Worm (Caenorhabditis elegans) whole organism, L2 larva: ENCODE measurements around the gene B0457.6.

Experiments used
- C34F6.9 ChIP-seq: fragments of 150-350 bp; optimal IDR thresholded peaks from 2 replicates; lab custom pipeline; 2014; ENCODE audit warnings: missing biosample characterization, missing genetic modification characterization
- F13H6.1 ChIP-seq: sonication (generic microtip); optimal IDR thresholded peaks from 2 replicates; lab custom pipeline; 2016; ENCODE audit warnings: missing genetic modification characterization, missing compliant biosample characterization
- Y55F3AM.14 ChIP-seq: fragments of 200-800 bp; sonication (Bioruptor generic); optimal IDR thresholded peaks from 2 replicates; lab custom pipeline; 2018; ENCODE audit warnings: mild to moderate bottlenecking, missing genetic modification characterization, missing compliant biosample characterization
- alr-1 ChIP-seq: fragments of 150-350 bp; optimal IDR thresholded peaks from 2 replicates; lab custom pipeline; 2014; ENCODE audit warnings: missing biosample characterization, missing genetic modification characterization
- aly-2 ChIP-seq: fragments of 150-350 bp; optimal IDR thresholded peaks from 2 replicates; lab custom pipeline; 2014; ENCODE audit warnings: missing biosample characterization, missing genetic modification characterization
- ama-1 ChIP-seq: fragments of 150-350 bp; optimal IDR thresholded peaks from 2 replicates; lab custom pipeline; 2018; ENCODE audit warnings: inconsistent platforms
- blmp-1 ChIP-seq: sonication (generic microtip); optimal IDR thresholded peaks from 2 replicates; lab custom pipeline; 2017; ENCODE audit warnings: missing genetic modification characterization, mild to moderate bottlenecking, missing compliant biosample characterization, antibody characterized with exemption, moderate library complexity; ENCODE audit not compliant: insufficient read depth
- ceh-16 ChIP-seq: fragments of 150-350 bp; optimal IDR thresholded peaks from 2 replicates; lab custom pipeline; 2014; ENCODE audit warnings: missing biosample characterization, missing genetic modification characterization
- ceh-82 ChIP-seq: fragments of 150-350 bp; optimal IDR thresholded peaks from 2 replicates; lab custom pipeline; 2014; ENCODE audit warnings: missing biosample characterization, missing genetic modification characterization
- crh-2 ChIP-seq: sonication (generic microtip); optimal IDR thresholded peaks from 2 replicates; lab custom pipeline; 2017; ENCODE audit warnings: missing biosample characterization, missing genetic modification characterization
- dmd-4 ChIP-seq: sonication (generic microtip); optimal IDR thresholded peaks from 2 replicates; lab custom pipeline; 2017; ENCODE audit warnings: missing biosample characterization, missing genetic modification characterization
- egl-27 ChIP-seq: sonication (generic microtip); optimal IDR thresholded peaks from 3 replicates; lab custom pipeline; 2017; ENCODE audit warnings: missing biosample characterization, missing genetic modification reagents, missing genetic modification characterization
- elt-1 ChIP-seq: fragments of 150-350 bp; optimal IDR thresholded peaks from 2 replicates; lab custom pipeline; 2014; ENCODE audit warnings: missing biosample characterization, missing genetic modification characterization
- elt-3 ChIP-seq: sonication (generic microtip); optimal IDR thresholded peaks from 2 replicates; lab custom pipeline; 2017; ENCODE audit warnings: missing biosample characterization, missing genetic modification characterization
- fos-1 ChIP-seq: fragments of 150-350 bp; optimal IDR thresholded peaks from 2 replicates; lab custom pipeline; 2014; ENCODE audit warnings: missing biosample characterization, missing genetic modification characterization
- gmeb-1 ChIP-seq: fragments of 150-350 bp; optimal IDR thresholded peaks from 2 replicates; lab custom pipeline; 2014; ENCODE audit warnings: missing biosample characterization, missing genetic modification characterization
- lin-11 ChIP-seq: fragments of 150-350 bp; sonication (generic microtip); optimal IDR thresholded peaks from 2 replicates; lab custom pipeline; 2014; ENCODE audit warnings: missing biosample characterization, missing genetic modification characterization, inconsistent platforms, mixed read lengths
- lin-13 ChIP-seq: fragments of 150-350 bp; optimal IDR thresholded peaks from 2 replicates; lab custom pipeline; 2014; ENCODE audit warnings: missing biosample characterization, missing genetic modification reagents, missing genetic modification characterization
- lsy-2 ChIP-seq, 2 experiments: fragments of 150-350 bp in 1 of 2; sonication (generic microtip) in 1 of 2; optimal IDR thresholded peaks; 2 replicates each; lab custom pipeline; 2014 to 2017; ENCODE audit warnings: missing biosample characterization in 2 of 2, missing genetic modification characterization in 2 of 2
- mbf-1 ChIP-seq: sonication (generic microtip); optimal IDR thresholded peaks from 2 replicates; lab custom pipeline; 2017; ENCODE audit warnings: missing biosample characterization, missing genetic modification characterization
- mdl-1 ChIP-seq, 2 experiments: fragments of 150-350 bp in 1 of 2; sonication (generic microtip) in 1 of 2; optimal IDR thresholded peaks; 2 replicates each; lab custom pipeline; 2017; ENCODE audit warnings: missing biosample characterization in 2 of 2, missing genetic modification characterization in 2 of 2
- nhr-10 ChIP-seq: sonication (generic microtip); optimal IDR thresholded peaks from 2 replicates; lab custom pipeline; 2017; ENCODE audit warnings: missing biosample characterization, missing genetic modification characterization
- nhr-11 ChIP-seq: fragments of 150-350 bp; optimal IDR thresholded peaks from 2 replicates; lab custom pipeline; 2014; ENCODE audit warnings: missing biosample characterization, missing genetic modification characterization
- nhr-12 ChIP-seq: fragments of 150-350 bp; optimal IDR thresholded peaks from 2 replicates; lab custom pipeline; 2014; ENCODE audit warnings: missing biosample characterization, missing genetic modification characterization
- nhr-129 ChIP-seq: fragments of 150-350 bp; optimal IDR thresholded peaks from 2 replicates; lab custom pipeline; 2014; ENCODE audit warnings: missing biosample characterization, missing genetic modification characterization
- nhr-21 ChIP-seq: fragments of 150-350 bp; optimal IDR thresholded peaks from 2 replicates; lab custom pipeline; 2014; ENCODE audit warnings: missing biosample characterization, missing genetic modification characterization
- nhr-23 ChIP-seq: fragments of 150-350 bp; optimal IDR thresholded peaks from 2 replicates; lab custom pipeline; 2014; ENCODE audit warnings: missing biosample characterization, missing genetic modification reagents, missing genetic modification characterization
- nhr-237 ChIP-seq: fragments of 150-350 bp; optimal IDR thresholded peaks from 2 replicates; lab custom pipeline; 2014; ENCODE audit warnings: missing biosample characterization, missing genetic modification characterization
- nhr-25 ChIP-seq: fragments of 150-350 bp; sonication (generic microtip); optimal IDR thresholded peaks from 3 replicates; lab custom pipeline; 2014; ENCODE audit warnings: missing biosample characterization, missing genetic modification characterization
- nhr-6 ChIP-seq: fragments of 150-350 bp; optimal IDR thresholded peaks from 2 replicates; lab custom pipeline; 2014; ENCODE audit warnings: missing biosample characterization, missing genetic modification characterization
- nhr-77 ChIP-seq: fragments of 150-350 bp; optimal IDR thresholded peaks from 2 replicates; lab custom pipeline; 2014; ENCODE audit warnings: missing biosample characterization, missing genetic modification characterization
- sem-4 ChIP-seq: fragments of 150-350 bp; optimal IDR thresholded peaks from 2 replicates; lab custom pipeline; 2014; ENCODE audit warnings: missing biosample characterization, missing genetic modification reagents, missing genetic modification characterization
- skn-1 ChIP-seq: sonication (generic microtip); optimal IDR thresholded peaks from 2 replicates; lab custom pipeline; 2017; ENCODE audit warnings: missing biosample characterization, missing genetic modification characterization
- sma-3 ChIP-seq: sonication (generic microtip); optimal IDR thresholded peaks from 2 replicates; lab custom pipeline; 2016; ENCODE audit warnings: missing genetic modification reagents, missing genetic modification characterization, missing compliant biosample characterization
- snpc-4 ChIP-seq: fragments of 150-350 bp; optimal IDR thresholded peaks from 2 replicates; lab custom pipeline; 2014; ENCODE audit warnings: missing biosample characterization, missing genetic modification characterization
- unc-62 ChIP-seq: fragments of 150-350 bp; optimal IDR thresholded peaks from 2 replicates; lab custom pipeline; 2014; ENCODE audit warnings: missing biosample characterization, missing genetic modification reagents, missing genetic modification characterization
- zag-1 ChIP-seq: fragments of 150-350 bp; optimal IDR thresholded peaks from 2 replicates; lab custom pipeline; 2014; ENCODE audit warnings: missing biosample characterization, missing genetic modification characterization
- ztf-1 ChIP-seq: fragments of 200-800 bp; sonication (Bioruptor generic); conservative IDR thresholded peaks from 2 replicates; pipeline ENCODE4 v1.3.6; 2022; ENCODE audit warnings: missing genetic modification characterization, missing compliant biosample characterization
- ztf-11 ChIP-seq: sonication (generic microtip); optimal IDR thresholded peaks from 2 replicates; lab custom pipeline; 2017; ENCODE audit warnings: missing biosample characterization, missing genetic modification characterization
- ztf-4 ChIP-seq: fragments of 150-350 bp; optimal IDR thresholded peaks from 2 replicates; lab custom pipeline; 2014; ENCODE audit warnings: missing biosample characterization, missing genetic modification characterization

The B0457.6 gene

DNA sequence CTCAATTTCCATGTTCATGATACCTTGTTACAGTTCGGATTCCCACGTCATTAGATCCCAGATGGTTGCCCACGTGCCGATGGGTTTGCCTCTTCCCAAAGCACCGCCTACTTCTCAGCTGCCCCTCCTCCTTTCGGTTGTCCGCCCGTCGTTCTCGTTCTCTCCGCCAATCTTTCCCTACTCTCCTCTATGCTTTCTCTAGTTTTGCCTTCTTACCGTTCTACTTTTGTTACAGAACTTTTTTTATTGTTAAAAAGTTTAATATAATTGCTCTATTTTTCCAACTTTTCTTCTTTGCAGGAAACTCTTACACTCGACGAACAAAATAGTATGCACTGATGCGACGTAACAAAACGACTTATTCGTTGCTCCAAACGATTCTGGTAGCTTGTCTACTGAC lies 25.7 kb upstream of the B0457.6 start, which contains the start of gene lat-1:
Gene lat-1 (plus strand): TSS at position 301 of the 400 bp plus-strand sequence.
- TF ChIP-seq nhr-21 (no peak), mdl-1 (tag; optimal IDR thresholded peaks at IDR 0.05; lab: Kevin White, UChicago) (no peak), lsy-2 (tag; optimal IDR thresholded peaks at IDR 0.05; lab: Kevin White, UChicago) (no peak), C34F6.9 (tag; lab: Kevin White, UChicago) (no peak), ama-1 (lab: Kevin White, UChicago) (no peak), aly-2 (tag; lab: Kevin White, UChicago) (no peak), nhr-11 (tag; lab: Kevin White, UChicago) (no peak), nhr-25 (no peak), nhr-10 (tag; lab: Kevin White, UChicago) (no peak), crh-2 (tag; lab: Kevin White, UChicago) (no peak), gmeb-1 (no peak), nhr-77 (tag; lab: Kevin White, UChicago) (no peak), mbf-1 (tag; lab: Kevin White, UChicago) (no peak), F13H6.1 (tag; lab: Kevin White, UChicago) (no peak), elt-1 (tag; lab: Kevin White, UChicago) (no peak), ztf-11 (tag; lab: Kevin White, UChicago) (no peak), egl-27 (tag; lab: Kevin White, UChicago) (no peak)

DNA sequence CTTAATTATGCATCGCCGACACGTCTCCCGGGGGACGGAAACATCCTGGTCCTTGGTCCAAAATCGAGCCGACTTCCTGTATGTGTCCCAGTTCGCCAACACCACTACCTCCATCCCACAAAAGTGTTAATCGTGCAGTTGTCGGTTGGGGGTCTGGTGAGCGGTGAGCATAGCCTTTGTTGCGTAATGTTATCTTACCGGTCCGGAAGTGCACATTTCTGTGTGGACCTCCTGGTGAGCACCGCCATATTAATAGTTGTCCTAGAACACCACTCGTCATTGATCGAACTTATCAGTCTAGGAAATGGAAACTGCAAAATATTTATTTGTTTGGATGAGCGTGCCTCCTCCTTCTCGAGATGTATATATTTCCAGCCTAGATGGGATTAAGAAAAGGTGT lies 25.0 kb upstream of the B0457.6 start:
- TF ChIP-seq ztf-1 (GFP tag; lab: Robert Waterston, UW) = no peak
- no peak for TF ChIP-seq ztf-4 (tag; lab: Kevin White, UChicago)
- no peak for TF ChIP-seq alr-1
- no peak for TF ChIP-seq zag-1 (tag; lab: Kevin White, UChicago)
- TF ChIP-seq blmp-1 (tag; lab: Kevin White, UChicago) = no peak
- TF ChIP-seq nhr-25 = no peak
- no peak for TF ChIP-seq nhr-77 (tag; lab: Kevin White, UChicago)
- TF ChIP-seq lin-13 = no peak
- TF ChIP-seq mdl-1 (tag; optimal IDR thresholded peaks at IDR 0.05; lab: Kevin White, UChicago) = no peak
- no peak for TF ChIP-seq C34F6.9 (tag; lab: Kevin White, UChicago)
- no peak for TF ChIP-seq sem-4
- no peak for TF ChIP-seq gmeb-1
- no peak for TF ChIP-seq nhr-129 (tag; lab: Kevin White, UChicago)
- no peak for TF ChIP-seq skn-1
- TF ChIP-seq nhr-23 (tag; lab: Kevin White, UChicago) = no peak
- TF ChIP-seq nhr-6 (tag; lab: Kevin White, UChicago) = no peak
- no peak for TF ChIP-seq ztf-11 (tag; lab: Kevin White, UChicago)
- TF ChIP-seq nhr-12 (tag; lab: Kevin White, UChicago) = no peak
- TF ChIP-seq nhr-11 (tag; lab: Kevin White, UChicago) = no peak
- no peak for TF ChIP-seq nhr-21

DNA sequence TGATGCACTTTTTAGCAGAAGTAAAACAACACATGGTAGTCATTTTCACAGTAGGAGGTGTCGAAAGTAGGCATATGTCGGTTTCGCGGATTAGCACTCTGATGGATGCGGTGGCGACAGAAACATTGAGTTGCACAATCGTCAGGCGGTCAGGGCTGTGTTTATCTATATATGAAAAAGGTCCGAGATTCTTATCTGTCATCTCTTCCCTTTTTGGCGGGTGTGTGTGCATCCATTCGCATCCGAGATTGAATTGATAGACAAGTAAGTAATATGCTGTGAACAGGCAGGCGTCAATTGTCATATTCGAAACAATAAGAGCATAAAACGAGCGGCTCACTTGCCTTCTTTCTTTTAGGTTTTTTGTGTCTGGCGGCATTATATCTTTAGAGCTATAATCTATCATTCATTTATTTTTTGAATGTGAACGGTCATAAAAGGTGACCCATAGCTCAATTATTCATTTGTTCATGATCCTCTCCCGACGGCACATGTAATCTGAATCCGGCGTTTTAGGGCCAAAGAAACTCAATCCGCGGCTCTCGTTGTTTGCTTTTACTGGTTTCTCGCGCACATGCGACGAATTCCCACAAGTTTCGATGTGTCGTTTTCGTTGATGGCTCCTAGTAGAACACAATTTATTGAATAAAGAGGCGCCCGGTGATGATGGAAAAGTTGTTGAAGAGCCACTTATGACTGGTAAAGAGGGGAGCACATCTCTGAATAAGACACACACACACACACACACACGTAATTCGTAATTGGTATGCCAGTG lies 23.5 kb upstream of the B0457.6 start:
- TF ChIP-seq blmp-1 (tag; lab: Kevin White, UChicago) (no peak), elt-3 (no peak), nhr-10 (tag; lab: Kevin White, UChicago) (no peak), nhr-6 (tag; lab: Kevin White, UChicago) (no peak), ztf-11 (tag; lab: Kevin White, UChicago) (no peak), fos-1 (tag; lab: Kevin White, UChicago) (no peak), alr-1 (no peak), ztf-4 (tag; lab: Kevin White, UChicago) (no peak), ceh-82 (tag; lab: Kevin White, UChicago) (no peak), Y55F3AM.14 (GFP tag; lab: Kevin White, UChicago) (no peak), unc-62 (GFP tag; lab: Kevin White, UChicago) (no peak), nhr-11 (tag; lab: Kevin White, UChicago) (no peak), nhr-23 (tag; lab: Kevin White, UChicago) (no peak), lin-11 (no peak)

DNA sequence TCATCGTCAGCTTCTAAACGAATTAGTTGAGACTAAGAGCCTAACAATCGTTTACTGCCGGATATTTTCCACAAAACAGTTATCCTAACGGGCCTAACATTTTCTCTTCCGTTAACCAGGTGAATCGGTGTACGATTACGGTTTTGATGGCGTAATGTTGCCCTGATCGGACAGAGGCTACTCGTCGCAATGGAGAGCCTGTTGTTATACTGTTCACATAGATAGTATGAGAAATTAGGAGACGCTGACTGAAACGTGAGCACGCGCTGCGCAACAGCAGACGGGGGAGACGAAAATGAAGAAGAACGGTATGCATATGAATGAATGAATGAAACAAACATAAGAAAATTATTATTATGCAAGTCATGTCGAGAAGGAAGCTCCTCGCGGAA lies 22.9 kb upstream of the B0457.6 start:
- no peak for TF ChIP-seq mdl-1 (tag; optimal IDR thresholded peaks at IDR 0.05; lab: Kevin White, UChicago)
- TF ChIP-seq C34F6.9 (tag; lab: Kevin White, UChicago) = no peak
- no peak for TF ChIP-seq nhr-12 (tag; lab: Kevin White, UChicago)
- no peak for TF ChIP-seq ceh-16
- no peak for TF ChIP-seq nhr-77 (tag; lab: Kevin White, UChicago)
- TF ChIP-seq dmd-4 (tag; lab: Kevin White, UChicago) = no peak
- no peak for TF ChIP-seq sma-3 (GFP tag; lab: Kevin White, UChicago)
- TF ChIP-seq ama-1 (lab: Kevin White, UChicago) = no peak
- no peak for TF ChIP-seq alr-1
- no peak for TF ChIP-seq nhr-10 (tag; lab: Kevin White, UChicago)
- TF ChIP-seq egl-27 (tag; lab: Kevin White, UChicago) = no peak
- TF ChIP-seq snpc-4 (tag; lab: Kevin White, UChicago) = no peak
- no peak for TF ChIP-seq ztf-1 (GFP tag; lab: Robert Waterston, UW)
- no peak for TF ChIP-seq nhr-237 (tag; lab: Kevin White, UChicago)
